Worm (Caenorhabditis elegans): Measurements from ENCODE around the gene Y58A7A.2.

DNA sequence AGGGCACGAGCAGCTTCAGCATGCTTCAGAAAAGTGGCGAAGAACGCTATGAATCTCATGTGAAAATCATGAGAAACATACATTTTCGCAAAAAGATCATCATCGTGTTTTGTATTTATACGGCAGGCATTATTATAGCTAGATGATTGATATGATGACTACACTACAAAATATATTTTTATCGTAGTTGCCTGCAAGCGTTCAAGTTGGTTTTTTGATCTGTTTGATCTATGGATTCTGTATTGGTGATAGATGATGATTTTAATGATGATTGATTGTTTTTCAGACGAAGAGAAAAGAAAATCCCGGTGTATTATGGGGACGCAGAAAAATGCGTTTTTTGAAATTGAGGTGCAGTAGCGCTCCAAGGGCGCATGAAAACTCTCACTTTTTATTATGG lies 38.7 kb upstream of the Y58A7A.2 start, which contains the start of gene ugt-63:
- TF ChIP-seq W03F9.2 (tag; optimal IDR thresholded peaks at IDR 0.05) (no peak), him-1 (tag; optimal IDR thresholded peaks at IDR 0.05) (no peak), dao-5 (tag; optimal IDR thresholded peaks at IDR 0.05) (no peak)
